Fruit fly (Drosophila melanogaster) whole organism, wandering third instar larva: Measurements from ENCODE around the gene CG8997.

Experiments
- Myc ChIP-seq: fragments of >200 bp; optimal IDR thresholded peaks from 2 replicates; lab custom pipeline; 2017
- N ChIP-seq: fragments of >200 bp; optimal IDR thresholded peaks from 2 replicates; lab custom pipeline; 2018; ENCODE audit warnings: missing biosample characterization, missing external identifiers, missing genetic modification characterization
- dsf ChIP-seq: sonication (Bioruptor generic); optimal IDR thresholded peaks from 2 replicates; lab custom pipeline; 2016; ENCODE audit warnings: missing biosample characterization, missing genetic modification characterization, borderline replicate concordance
- lola ChIP-seq: fragments of >200 bp; optimal IDR thresholded peaks from 2 replicates; lab custom pipeline; 2017; ENCODE audit warnings: missing biosample characterization, missing genetic modification characterization
- psq ChIP-seq: fragments of 200-800 bp; sonication (Bioruptor generic); optimal IDR thresholded peaks from 3 replicates; lab custom pipeline; 2017; ENCODE audit warnings: missing biosample characterization, mild to moderate bottlenecking, missing genetic modification characterization, moderate library complexity

DNA sequence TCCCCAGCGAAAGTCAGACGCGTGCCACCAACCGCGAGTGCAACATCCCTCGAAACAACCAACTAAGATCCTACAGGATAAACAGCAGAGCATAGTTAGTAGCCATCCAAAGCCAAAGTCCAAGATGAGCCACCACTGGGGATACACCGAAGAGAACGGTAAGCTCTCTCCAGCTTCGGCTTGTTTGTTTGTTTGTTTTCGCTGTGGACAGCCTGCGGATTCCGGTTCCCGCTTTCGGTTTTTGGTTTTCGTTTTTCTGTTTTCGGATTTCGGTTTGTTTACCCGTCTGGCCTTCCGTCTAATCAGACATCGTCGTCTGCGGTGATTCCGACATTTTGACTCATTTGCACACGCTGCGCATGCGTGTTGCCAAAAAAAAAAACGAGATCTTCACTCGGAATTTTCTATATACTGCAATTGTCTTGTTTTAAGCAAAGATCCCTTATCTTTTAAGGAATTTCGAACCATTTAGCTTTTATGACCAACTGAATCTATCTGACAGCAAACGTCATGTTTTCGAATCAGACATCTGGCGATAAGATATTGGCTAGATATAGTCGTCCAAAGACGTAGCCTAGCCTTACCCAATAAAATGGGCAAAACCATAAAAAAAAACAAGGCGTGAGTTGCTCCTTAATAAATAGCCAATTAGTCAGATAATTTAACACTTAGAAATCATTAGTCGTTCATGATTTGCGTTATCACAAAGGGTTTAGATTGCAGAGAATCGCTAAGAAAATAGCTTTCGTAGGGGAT lies 41.1 kb downstream of the CG8997 start:
- TF ChIP-seq Myc (lab: Kevin White, UChicago) (no peak), lola (GFP tag; lab: Kevin White, UChicago) (no peak), psq (GFP tag; lab: Kevin White, UChicago) (no peak), N (GFP tag; lab: Kevin White, UChicago) (no peak), dsf (GFP tag; lab: Kevin White, UChicago) (no peak)
